Fruit fly (Drosophila melanogaster) whole organism, embryonic: ENCODE results near the gene CG7362.

Source experiments
- Atf6 ChIP-seq: fragments of 200-800 bp; sonication (Bioruptor generic); IDR thresholded peaks from 2 replicates; pipeline ENCODE4 v1.3.6; 2022; ENCODE audit warnings: missing biosample characterization, missing genetic modification characterization
- C15 ChIP-seq: fragments of 200-800 bp; sonication (Bioruptor generic); IDR thresholded peaks from 3 replicates; pipeline ENCODE4 v1.3.6; 2022; ENCODE audit warnings: missing biosample characterization, missing genetic modification characterization
- CG10565 ChIP-seq: fragments of 200-800 bp; sonication (Bioruptor generic); optimal IDR thresholded peaks from 3 replicates; lab custom pipeline; 2016; ENCODE audit warnings: missing biosample characterization, mild to moderate bottlenecking, missing genetic modification characterization
- CG11456 ChIP-seq: fragments of 200-800 bp; sonication (Bioruptor generic); IDR thresholded peaks from 3 replicates; pipeline ENCODE4 v1.3.6; 2022; ENCODE audit warnings: missing biosample characterization, missing genetic modification characterization
- CG13424 ChIP-seq: fragments of 200-800 bp; sonication (Bioruptor generic); optimal IDR thresholded peaks from 2 replicates; lab custom pipeline; 2019; ENCODE audit warnings: missing biosample characterization, mild to moderate bottlenecking, missing genetic modification characterization, moderate library complexity
- CG13624 ChIP-seq: fragments of 200-800 bp; sonication (Bioruptor generic); optimal IDR thresholded peaks from 2 replicates; lab custom pipeline; 2016; ENCODE audit warnings: missing biosample characterization, missing genetic modification characterization
- CG14965 ChIP-seq: fragments of 200-800 bp; sonication (Bioruptor generic); optimal IDR thresholded peaks from 2 replicates; lab custom pipeline; 2016; ENCODE audit warnings: missing biosample characterization, missing genetic modification characterization, borderline replicate concordance
- CG16813 ChIP-seq: fragments of 200-800 bp; sonication (Bioruptor generic); IDR thresholded peaks from 3 replicates; pipeline ENCODE4 v1.3.6; 2022; ENCODE audit warnings: missing biosample characterization, missing genetic modification characterization; ENCODE audit not compliant: partially characterized antibody
- CG17802 ChIP-seq: fragments of 200-800 bp; sonication (Bioruptor generic); optimal IDR thresholded peaks from 2 replicates; lab custom pipeline; 2018; ENCODE audit warnings: missing biosample characterization, mild to moderate bottlenecking, missing genetic modification characterization, moderate library complexity
- CG18599 ChIP-seq: fragments of 200-800 bp; sonication (Bioruptor generic); optimal IDR thresholded peaks from 3 replicates; lab custom pipeline; 2017; ENCODE audit warnings: missing biosample characterization, missing genetic modification characterization, mild to moderate bottlenecking, moderate library complexity, missing genetic modification reagents
- CG2202 ChIP-seq: fragments of 200-800 bp; sonication (Bioruptor generic); optimal IDR thresholded peaks from 2 replicates; lab custom pipeline; 2018; ENCODE audit warnings: missing biosample characterization, mild to moderate bottlenecking, missing genetic modification characterization
- CoRest ChIP-seq: fragments of 200-800 bp; sonication (Bioruptor generic); optimal IDR thresholded peaks from 3 replicates; lab custom pipeline; 2018; ENCODE audit warnings: missing biosample characterization, mild to moderate bottlenecking, missing genetic modification characterization, moderate library complexity
- D19B ChIP-seq: fragments of 200-800 bp; sonication (Bioruptor generic); optimal IDR thresholded peaks from 2 replicates; lab custom pipeline; 2017; ENCODE audit warnings: missing biosample characterization, mild to moderate bottlenecking, missing genetic modification characterization
- Dad ChIP-seq: fragments of 200-800 bp; sonication (Bioruptor generic); optimal IDR thresholded peaks from 3 replicates; lab custom pipeline; 2016; ENCODE audit warnings: missing biosample characterization, missing genetic modification characterization
- Dp ChIP-seq: fragments of 200-800 bp; sonication (Bioruptor generic); optimal IDR thresholded peaks from 2 replicates; lab custom pipeline; 2018; ENCODE audit warnings: missing biosample characterization, mild to moderate bottlenecking, missing genetic modification characterization, moderate library complexity
- Drgx ChIP-seq: fragments of 200-800 bp; sonication (Bioruptor generic); IDR thresholded peaks from 2 replicates; pipeline ENCODE4 v1.3.6; 2022; ENCODE audit warnings: missing biosample characterization, missing genetic modification characterization
- E2f2 ChIP-seq: fragments of 200-800 bp; sonication (Bioruptor generic); IDR thresholded peaks from 2 replicates; pipeline ENCODE4 v1.3.6; 2022; ENCODE audit warnings: missing biosample characterization, missing genetic modification characterization
- Ets65A ChIP-seq: fragments of 200-800 bp; sonication (Bioruptor generic); peaks from one replicate; lab custom pipeline; 2016; ENCODE audit warnings: missing biosample characterization, missing genetic modification characterization
- HmgD ChIP-seq: fragments of 200-800 bp; sonication (Bioruptor generic); optimal IDR thresholded peaks from 3 replicates; lab custom pipeline; 2016; ENCODE audit warnings: missing biosample characterization, missing genetic modification characterization
- Hr51 ChIP-seq, 2 experiments: fragments of 200-800 bp; sonication (Bioruptor generic); optimal IDR thresholded peaks; 2 replicates in 1 of 2; 3 replicates in 1 of 2; lab custom pipeline; 2016 to 2018; ENCODE audit warnings: missing biosample characterization in 2 of 2, missing genetic modification characterization in 2 of 2, mild to moderate bottlenecking in 1 of 2, moderate library complexity in 1 of 2
- MESR4 ChIP-seq: fragments of 200-800 bp; sonication (Bioruptor generic); optimal IDR thresholded peaks from 2 replicates; lab custom pipeline; 2018; ENCODE audit warnings: missing biosample characterization, mild to moderate bottlenecking, missing genetic modification characterization, moderate library complexity
- Med ChIP-seq: fragments of 200-800 bp; sonication (Bioruptor generic); peaks from one replicate; lab custom pipeline; 2016; ENCODE audit warnings: missing biosample characterization, missing genetic modification characterization, mild to moderate bottlenecking, inconsistent platforms, moderate library complexity
- Myb ChIP-seq: fragments of 200-800 bp; sonication (Bioruptor generic); optimal IDR thresholded peaks from 2 replicates; lab custom pipeline; 2016; ENCODE audit warnings: missing biosample characterization, missing genetic modification characterization
- Nf-YC ChIP-seq: fragments of 200-800 bp; optimal IDR thresholded peaks from 3 replicates; lab custom pipeline; 2019; ENCODE audit warnings: missing biosample characterization, mild to moderate bottlenecking, missing genetic modification characterization, moderate library complexity
- Oaz ChIP-seq: fragments of 200-800 bp; sonication (Bioruptor generic); IDR thresholded peaks from 2 replicates; pipeline ENCODE4 v1.3.6; 2022; ENCODE audit warnings: missing biosample characterization, missing genetic modification characterization
- Trl ChIP-seq, 3 experiments: fragments of >200 bp in 2 of 3; fragments of 200-800 bp in 1 of 3; sonication (Bioruptor generic) in 1 of 3; optimal IDR thresholded peaks; 2 replicates in 1 of 3; 3 replicates in 2 of 3; lab custom pipeline; 2016 to 2017; ENCODE audit warnings: missing biosample characterization in 1 of 3, missing genetic modification characterization in 1 of 3
- Xrp1 ChIP-seq: fragments of 200-800 bp; sonication (Bioruptor generic); IDR thresholded peaks from 2 replicates; pipeline ENCODE4 v1.3.6; 2022; ENCODE audit warnings: missing biosample characterization, missing genetic modification characterization
- ac ChIP-seq: fragments of 200-800 bp; sonication (Bioruptor generic); optimal IDR thresholded peaks from 3 replicates; lab custom pipeline; 2017; ENCODE audit warnings: missing biosample characterization, mild to moderate bottlenecking, missing genetic modification characterization
- br ChIP-seq: fragments of >200 bp; optimal IDR thresholded peaks from 2 replicates; lab custom pipeline; 2017
- bsh ChIP-seq, 2 experiments: fragments of 200-800 bp; sonication (Bioruptor generic); optimal IDR thresholded peaks; 2 replicates each; lab custom pipeline; 2017 to 2018; ENCODE audit warnings: mild to moderate bottlenecking in 2 of 2, missing biosample characterization in 2 of 2, missing genetic modification characterization in 2 of 2, moderate library complexity in 1 of 2
- chinmo ChIP-seq: fragments of 200-800 bp; sonication (Bioruptor generic); IDR thresholded peaks from 4 replicates; pipeline ENCODE4 v1.3.6; 2022; ENCODE audit warnings: missing biosample characterization, missing genetic modification characterization; ENCODE audit not compliant: partially characterized antibody
- crol ChIP-seq: fragments of 200-800 bp; sonication (Bioruptor generic); IDR thresholded peaks from 2 replicates; pipeline ENCODE4 v1.3.6; 2022; ENCODE audit warnings: missing biosample characterization, missing genetic modification characterization
- exex ChIP-seq: fragments of 200-800 bp; sonication (Bioruptor generic); optimal IDR thresholded peaks from 4 replicates; lab custom pipeline; 2018; ENCODE audit warnings: missing biosample characterization, mild to moderate bottlenecking, missing genetic modification characterization, moderate library complexity
- grau ChIP-seq: fragments of 200-800 bp; optimal IDR thresholded peaks from 3 replicates; lab custom pipeline; 2019; ENCODE audit warnings: missing biosample characterization, mild to moderate bottlenecking, missing genetic modification characterization, moderate library complexity
- lilli ChIP-seq: fragments of 200-800 bp; sonication (Bioruptor generic); optimal IDR thresholded peaks from 3 replicates; lab custom pipeline; 2016; ENCODE audit warnings: missing biosample characterization, missing genetic modification characterization
- lmd ChIP-seq: fragments of 200-800 bp; sonication (Bioruptor generic); IDR thresholded peaks from 2 replicates; pipeline ENCODE4 v1.3.6; 2022; ENCODE audit warnings: missing biosample characterization, missing genetic modification characterization
- pb ChIP-seq: fragments of 200-800 bp; sonication (Bioruptor generic); optimal IDR thresholded peaks from 3 replicates; lab custom pipeline; 2016; ENCODE audit warnings: missing biosample characterization, missing genetic modification characterization
- sr ChIP-seq: fragments of 200-800 bp; sonication (Bioruptor generic); IDR thresholded peaks from 3 replicates; pipeline ENCODE4 v1.3.6; 2022; ENCODE audit warnings: missing biosample characterization, missing genetic modification characterization
- sug ChIP-seq: fragments of 200-800 bp; optimal IDR thresholded peaks from 2 replicates; lab custom pipeline; 2019; ENCODE audit warnings: missing biosample characterization, mild to moderate bottlenecking, missing genetic modification characterization, moderate library complexity
- tio ChIP-seq: fragments of 200-800 bp; sonication (Bioruptor generic); optimal IDR thresholded peaks from 2 replicates; lab custom pipeline; 2017; ENCODE audit warnings: missing biosample characterization, missing genetic modification characterization, inconsistent platforms
- tll ChIP-seq, 2 experiments: fragments of 200-800 bp in 1 of 2; fragments of >200 bp in 1 of 2; sonication (Bioruptor generic) in 1 of 2; optimal IDR thresholded peaks; 2 replicates each; lab custom pipeline; 2017 to 2019; ENCODE audit warnings: missing biosample characterization in 2 of 2, missing genetic modification characterization in 2 of 2, mild to moderate bottlenecking in 1 of 2, moderate library complexity in 1 of 2

The CG7362 gene

dm6 chr3R:14736001-14736400, 18.3 kb downstream of the CG7362 start:
- TF ChIP-seq CG10565 (GFP tag; lab: Kevin White, UChicago) (no peak), sug (peak; percentile 19), MESR4 (GFP tag; lab: Kevin White, UChicago) (no peak), lilli (GFP tag; lab: Kevin White, UChicago) (no peak), pb (GFP tag; lab: Kevin White, UChicago) (no peak), br (lab: Kevin White, UChicago) (no peak), exex (tag; lab: Kevin White, UChicago) (peak; percentile 48)

dm6 chr3R:14734623-14735392, 19.5 kb downstream of the CG7362 start:
- TF ChIP-seq Ets65A (GFP tag; lab: Kevin White, UChicago) (peak; percentile 46), D19B (GFP tag; lab: Kevin White, UChicago) (peak; percentile 35), CG2202 (no peak), Trl (optimal IDR thresholded peaks at IDR 0.05; lab: Kevin White, UChicago) (peak in 1 of 2 experiments; percentile 16), Trl (GFP tag; optimal IDR thresholded peaks at IDR 0.05; lab: Kevin White, UChicago) (no peak), grau (tag; lab: Kevin White, UChicago) (peak; percentile 51), CG13424 (tag; lab: Kevin White, UChicago) (no peak), crol (GFP tag; lab: Robert Waterston, UW) (peak; percentile 52; the same call in 1 of the 2 replicates), lilli (GFP tag; lab: Kevin White, UChicago) (no peak), Med (peak; percentile 32), bsh (GFP tag; optimal IDR thresholded peaks at IDR 0.05; lab: Kevin White, UChicago) (peak in 1 of 2 experiments; percentile 15), Xrp1 (GFP tag; lab: Robert Waterston, UW) (peak; percentile 20; the same call in 1 of the 2 replicates), chinmo (GFP tag; lab: Robert Waterston, UW) (0 out of 4 replicates have a peak, but pooled peaks have one; percentile 31), sr (GFP tag; lab: Robert Waterston, UW) (0 out of 3 replicates have a peak, but pooled peaks have one; percentile 13), Drgx (GFP tag; lab: Robert Waterston, UW) (0 out of 2 replicates have a peak, but pooled peaks have one; percentile 44)

dm6 chr3R:14733937-14734336, 20.3 kb downstream of the CG7362 start:
- TF ChIP-seq CoRest (tag; lab: Kevin White, UChicago) (no peak), Myb (GFP tag; lab: Kevin White, UChicago) (no peak), E2f2 (GFP tag; lab: Robert Waterston, UW) (no peak), br (lab: Kevin White, UChicago) (no peak), ac (no peak), CG17802 (tag; lab: Kevin White, UChicago) (no peak), Dad (GFP tag; lab: Kevin White, UChicago) (no peak), CG16813 (GFP tag; lab: Robert Waterston, UW) (no peak), Oaz (no peak)

- TF ChIP-seq C15 (GFP tag; lab: Robert Waterston, UW): no peak
- peak; percentile 68 for TF ChIP-seq Ets65A (GFP tag; lab: Kevin White, UChicago)
- TF ChIP-seq, all 482 proteins: peak for 1
These were observed 20.8 kb downstream of the CG7362 start for dm6 chr3R:14733425-14733824.

dm6 chr3R:14731781-14732100, 22.5 kb downstream of the CG7362 start:
- no peak for TF ChIP-seq E2f2 (GFP tag; lab: Robert Waterston, UW)
- TF ChIP-seq Dp (GFP tag; lab: Kevin White, UChicago): no peak
- peak; percentile 25 for TF ChIP-seq CG18599 (GFP tag; lab: Kevin White, UChicago)
- TF ChIP-seq tio (GFP tag; lab: Kevin White, UChicago): no peak
- TF ChIP-seq HmgD (GFP tag; lab: Kevin White, UChicago): no peak
- no peak for TF ChIP-seq bsh (GFP tag; optimal IDR thresholded peaks at IDR 0.05; lab: Kevin White, UChicago)
- TF ChIP-seq Hr51 (GFP tag; optimal IDR thresholded peaks at IDR 0.05; lab: Kevin White, UChicago): peak in 1 of 2 experiments; percentile 15
- 0 out of 2 replicates have a peak, but pooled peaks have one; percentile 32 for TF ChIP-seq Atf6 (GFP tag; lab: Robert Waterston, UW)
- TF ChIP-seq tll (GFP tag; optimal IDR thresholded peaks at IDR 0.05; lab: Kevin White, UChicago): no peak
- no peak for TF ChIP-seq CG11456 (GFP tag; lab: Robert Waterston, UW)
- no peak for TF ChIP-seq CG14965 (GFP tag; lab: Kevin White, UChicago)
- TF ChIP-seq CG13624 (GFP tag; lab: Kevin White, UChicago): peak; percentile 7
- TF ChIP-seq lmd (GFP tag; lab: Robert Waterston, UW): 0 out of 2 replicates have a peak, but pooled peaks have one; percentile 22
- TF ChIP-seq sug: no peak
- TF ChIP-seq Nf-YC (tag; lab: Kevin White, UChicago): peak; percentile 17
